Fruit fly (Drosophila melanogaster) whole organism, adult: ENCODE data around the gene CG34256.

Experiments used
- CG11617 ChIP-seq: fragments of 200-800 bp; sonication (Bioruptor generic); optimal IDR thresholded peaks from 2 replicates; lab custom pipeline; 2017; ENCODE audit warnings: mild to moderate bottlenecking, missing biosample characterization, missing genetic modification reagents, missing genetic modification characterization
- CG12768 ChIP-seq: fragments of 200-800 bp; sonication (Bioruptor generic); optimal IDR thresholded peaks from 2 replicates; lab custom pipeline; 2017; ENCODE audit warnings: missing biosample characterization, missing genetic modification characterization, mild to moderate bottlenecking, moderate library complexity, missing genetic modification reagents
- CG14711 ChIP-seq: fragments of 200-800 bp; sonication (Bioruptor generic); optimal IDR thresholded peaks from 2 replicates; lab custom pipeline; 2018; ENCODE audit warnings: missing biosample characterization, mild to moderate bottlenecking, missing genetic modification characterization, moderate library complexity
- CG33017 ChIP-seq: fragments of 200-800 bp; sonication (Bioruptor generic); optimal IDR thresholded peaks from 2 replicates; lab custom pipeline; 2018; ENCODE audit warnings: missing biosample characterization, mild to moderate bottlenecking, missing genetic modification characterization, moderate library complexity
- CG5204 ChIP-seq: fragments of 200-800 bp; sonication (Bioruptor generic); optimal IDR thresholded peaks from 2 replicates; lab custom pipeline; 2016; ENCODE audit warnings: missing biosample characterization, missing genetic modification characterization
- CG7045 ChIP-seq: fragments of 200-800 bp; sonication (Bioruptor generic); optimal IDR thresholded peaks from 2 replicates; lab custom pipeline; 2017; ENCODE audit warnings: missing biosample characterization, mild to moderate bottlenecking, missing genetic modification characterization
- Clk ChIP-seq: fragments of 200-800 bp; sonication (Bioruptor generic); optimal IDR thresholded peaks from 2 replicates; lab custom pipeline; 2017; ENCODE audit warnings: missing biosample characterization, missing genetic modification characterization
- Hr96 ChIP-seq: fragments of 200-800 bp; sonication (Bioruptor generic); optimal IDR thresholded peaks from 2 replicates; lab custom pipeline; 2016; ENCODE audit warnings: missing biosample characterization, missing genetic modification characterization
- bab1 ChIP-seq: fragments of 200-800 bp; sonication (Bioruptor generic); optimal IDR thresholded peaks from 3 replicates; lab custom pipeline; 2019; ENCODE audit warnings: missing biosample characterization, mild to moderate bottlenecking, missing genetic modification characterization, moderate library complexity
- kay ChIP-seq: fragments of 200-800 bp; sonication (Bioruptor generic); peaks from one replicate; lab custom pipeline; 2016; ENCODE audit warnings: missing biosample characterization, missing genetic modification characterization, borderline replicate concordance
- ovo ChIP-seq: fragments of 200-800 bp; sonication (Bioruptor generic); optimal IDR thresholded peaks from 2 replicates; lab custom pipeline; 2016; ENCODE audit warnings: missing biosample characterization, missing genetic modification characterization

- no peak for TF ChIP-seq kay (GFP tag; lab: Kevin White, UChicago)
- no peak for TF ChIP-seq ovo (GFP tag; lab: Kevin White, UChicago)
- TF ChIP-seq CG12768 (GFP tag; lab: Kevin White, UChicago), result no peak
- no peak for TF ChIP-seq CG11617 (GFP tag; lab: Kevin White, UChicago)
- no peak for TF ChIP-seq Hr96
- TF ChIP-seq CG7045 (GFP tag; lab: Kevin White, UChicago), result no peak
- no peak for TF ChIP-seq CG14711
- no peak for TF ChIP-seq CG5204 (GFP tag; lab: Kevin White, UChicago)
- no peak for TF ChIP-seq bab1 (GFP tag; lab: Kevin White, UChicago)
- TF ChIP-seq CG33017 (tag; lab: Kevin White, UChicago), result no peak
- no peak for TF ChIP-seq Clk (GFP tag; lab: Kevin White, UChicago)
These were observed 4.1 kb upstream of the CG34256 start for dm6 chr3L:18993578-18994255.
